Worm (Caenorhabditis elegans): Measurements from ENCODE around the gene F11A10.6.
A peak's percentile ranks its signal among the peaks of the same experiment; 100 is the strongest.

F11A10.6 gene

DNA sequence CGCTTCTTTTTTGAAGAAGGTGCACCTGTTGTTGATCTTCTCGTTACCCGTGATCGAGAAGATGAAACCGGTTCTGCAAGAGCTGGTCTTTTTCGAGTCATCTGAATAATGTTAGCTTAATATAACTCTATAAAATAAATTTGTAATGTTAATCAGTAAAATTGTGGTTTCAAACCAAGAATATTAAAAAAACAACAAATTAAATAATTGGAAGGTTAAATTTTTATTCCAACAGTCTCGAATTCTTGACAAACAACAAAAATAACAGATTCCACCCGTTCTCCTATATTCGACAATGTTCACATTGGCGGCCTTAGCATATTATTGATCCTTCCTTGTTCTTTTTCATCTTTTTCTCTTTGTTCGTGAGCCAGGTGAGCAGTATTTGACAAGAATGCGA is 2.7 kb upstream of the F11A10.6 start, which contains the start of gene mig-32:
TSS of gene mig-32 (minus strand) at position 101 of the 400 bp plus-strand sequence.
- TF ChIP-seq elt-3 (tag; optimal IDR thresholded peaks at IDR 0.05) (no peak), mml-1 (tag; optimal IDR thresholded peaks at IDR 0.05) (no peak)

DNA sequence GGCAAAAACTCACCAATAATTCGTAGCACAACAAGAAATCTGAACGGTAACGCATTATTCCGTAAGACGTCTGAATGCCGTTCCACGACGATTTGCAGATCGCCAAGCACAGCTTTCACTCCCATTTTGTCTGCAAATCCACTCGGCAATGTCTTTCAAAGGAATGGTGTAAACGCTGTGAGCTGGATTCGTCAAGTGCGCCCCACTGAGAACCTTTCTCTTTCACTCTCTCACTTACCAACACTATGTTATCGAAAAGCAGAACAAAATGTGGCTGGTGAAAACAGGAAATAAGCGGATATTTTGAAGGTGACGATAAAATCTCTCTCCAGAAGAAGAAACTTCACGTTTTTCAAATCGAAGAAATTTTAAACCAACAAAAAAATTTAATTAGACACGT is 553 bp downstream of the F11A10.6 start:
- TF ChIP-seq sea-2 (GFP tag; optimal IDR thresholded peaks at IDR 0.05), result no peak
- TF ChIP-seq elt-1 (tag; optimal IDR thresholded peaks at IDR 0.05), result no peak
- no peak for TF ChIP-seq ZK546.5 (tag; optimal IDR thresholded peaks at IDR 0.05)
- TF ChIP-seq egl-5 (tag; optimal IDR thresholded peaks at IDR 0.05), result peak; percentile 26
- TF ChIP-seq unc-39 (tag; optimal IDR thresholded peaks at IDR 0.05), result no peak
- TF ChIP-seq ceh-82 (tag; optimal IDR thresholded peaks at IDR 0.05), result no peak
- TF ChIP-seq R02D3.7 (tag; optimal IDR thresholded peaks at IDR 0.05), result no peak
- TF ChIP-seq mdl-1 (tag; optimal IDR thresholded peaks at IDR 0.05), result no peak
- TF ChIP-seq lin-15B (tag; optimal IDR thresholded peaks at IDR 0.05), result peak; percentile 81
- no peak for TF ChIP-seq hmg-11 (tag; optimal IDR thresholded peaks at IDR 0.05)
- TF ChIP-seq ceh-28 (tag; optimal IDR thresholded peaks at IDR 0.05), result no peak
- no peak for TF ChIP-seq nhr-23 (tag; optimal IDR thresholded peaks at IDR 0.05)
- TF ChIP-seq nhr-76 (tag; optimal IDR thresholded peaks at IDR 0.05), result no peak
- no peak for TF ChIP-seq nhr-67 (tag; optimal IDR thresholded peaks at IDR 0.05)
- no peak for TF ChIP-seq ceh-16 (tag; optimal IDR thresholded peaks at IDR 0.05)
- TF ChIP-seq ama-1 (optimal IDR thresholded peaks at IDR 0.05), result no peak
- TF ChIP-seq zag-1 (tag; optimal IDR thresholded peaks at IDR 0.05), result no peak
- TF ChIP-seq ceh-9 (tag; optimal IDR thresholded peaks at IDR 0.05), result no peak
- no peak for TF ChIP-seq aly-2 (tag; optimal IDR thresholded peaks at IDR 0.05)
- no peak for TF ChIP-seq nhr-43 (tag; optimal IDR thresholded peaks at IDR 0.05; ENCODE audit: poor library complexity, severe bottlenecking)
- TF ChIP-seq nhr-12 (tag; optimal IDR thresholded peaks at IDR 0.05), result no peak
- TF ChIP-seq unc-62 (GFP tag; optimal IDR thresholded peaks at IDR 0.05), result no peak
- TF ChIP-seq nfya-1 (tag; optimal IDR thresholded peaks at IDR 0.05; ENCODE audit: insufficient read depth), result peak; percentile 61
- no peak for TF ChIP-seq lsy-12 (tag; optimal IDR thresholded peaks at IDR 0.05)
- no peak for TF ChIP-seq fos-1 (tag; optimal IDR thresholded peaks at IDR 0.05)
- TF ChIP-seq nhr-28 (tag; optimal IDR thresholded peaks at IDR 0.05), result no peak
- no peak for TF ChIP-seq nhr-237 (tag; optimal IDR thresholded peaks at IDR 0.05)
- TF ChIP-seq pqm-1 (tag; optimal IDR thresholded peaks at IDR 0.05), result no peak
- TF ChIP-seq snpc-4 (tag; optimal IDR thresholded peaks at IDR 0.05), result peak; percentile 24
- no peak for TF ChIP-seq egl-27 (tag; optimal IDR thresholded peaks at IDR 0.05)
- TF ChIP-seq elt-3 (tag; optimal IDR thresholded peaks at IDR 0.05), result no peak
- TF ChIP-seq fkh-2 (tag; optimal IDR thresholded peaks at IDR 0.05), result no peak
- no peak for TF ChIP-seq eor-1 (tag; optimal IDR thresholded peaks at IDR 0.05)
- TF ChIP-seq lin-39 (tag; optimal IDR thresholded peaks at IDR 0.05), result peak; percentile 35
- no peak for TF ChIP-seq mml-1 (tag; optimal IDR thresholded peaks at IDR 0.05)
- TF ChIP-seq skn-1 (tag; optimal IDR thresholded peaks at IDR 0.05), result peak; percentile 31
- no peak for TF ChIP-seq ztf-11 (tag; optimal IDR thresholded peaks at IDR 0.05)
- no peak for TF ChIP-seq ztf-4 (tag; optimal IDR thresholded peaks at IDR 0.05)
- no peak for TF ChIP-seq jun-1 (tag; optimal IDR thresholded peaks at IDR 0.05)
- no peak for TF ChIP-seq daf-12 (tag; optimal IDR thresholded peaks at IDR 0.05)
- TF ChIP-seq nhr-11 (tag; optimal IDR thresholded peaks at IDR 0.05), result no peak
- TF ChIP-seq nhr-25 (tag; optimal IDR thresholded peaks at IDR 0.05), result peak; percentile 65
- TF ChIP-seq nhr-77 (tag; optimal IDR thresholded peaks at IDR 0.05), result no peak
- no peak for TF ChIP-seq elt-2 (tag; optimal IDR thresholded peaks at IDR 0.05)
- TF ChIP-seq tbx-2 (tag; optimal IDR thresholded peaks at IDR 0.05), result no peak
- no peak for TF ChIP-seq fkh-10 (GFP tag; optimal IDR thresholded peaks at IDR 0.05)
- TF ChIP-seq pha-4 (tag; optimal IDR thresholded peaks at IDR 0.05), result peak; percentile 69

Data from whole organism, L3 larva.